Fruit fly (Drosophila melanogaster) whole organism, pupa: Measurements from ENCODE around the gene Lsp2.

Experiments
- CG10348 ChIP-seq: fragments of 200-800 bp; sonication (Bioruptor generic); IDR thresholded peaks from 2 replicates; pipeline ENCODE4 v1.3.6; 2022; ENCODE audit warnings: missing biosample characterization, missing genetic modification characterization
- CG12605 ChIP-seq: fragments of 200-800 bp; sonication (Bioruptor generic); IDR thresholded peaks from 2 replicates; pipeline ENCODE4 v1.3.6; 2022; ENCODE audit warnings: missing biosample characterization, missing genetic modification characterization
- CG13204 ChIP-seq: fragments of 200-800 bp; sonication (Bioruptor generic); optimal IDR thresholded peaks from 2 replicates; lab custom pipeline; 2018; ENCODE audit warnings: missing biosample characterization, mild to moderate bottlenecking, missing genetic modification characterization, moderate library complexity
- CG14655 ChIP-seq: fragments of 200-800 bp; sonication (Bioruptor generic); optimal IDR thresholded peaks from 3 replicates; lab custom pipeline; 2017; ENCODE audit warnings: mild to moderate bottlenecking, missing biosample characterization, missing genetic modification reagents, missing genetic modification characterization
- CG15710 ChIP-seq: fragments of 200-800 bp; sonication (Bioruptor generic); optimal IDR thresholded peaks from 2 replicates; lab custom pipeline; 2018; ENCODE audit warnings: missing biosample characterization, mild to moderate bottlenecking, missing genetic modification characterization, moderate library complexity
- CG17806 ChIP-seq: fragments of 200-800 bp; sonication (Bioruptor generic); optimal IDR thresholded peaks from 2 replicates; lab custom pipeline; 2018; ENCODE audit warnings: missing biosample characterization, mild to moderate bottlenecking, missing genetic modification characterization, moderate library complexity
- CG32121 ChIP-seq: fragments of 200-800 bp; sonication (Bioruptor generic); IDR thresholded peaks from 2 replicates; pipeline ENCODE4 v1.3.6; 2022; ENCODE audit warnings: missing biosample characterization, missing genetic modification characterization
- CG34367 ChIP-seq: fragments of 200-800 bp; sonication (Bioruptor generic); optimal IDR thresholded peaks from 2 replicates; lab custom pipeline; 2018; ENCODE audit warnings: missing biosample characterization, mild to moderate bottlenecking, missing genetic modification characterization
- CG4496 ChIP-seq: fragments of 200-800 bp; sonication (Bioruptor generic); IDR thresholded peaks from 3 replicates; pipeline ENCODE4 v1.3.6; 2022; ENCODE audit warnings: missing biosample characterization, missing genetic modification characterization
- CG8159 ChIP-seq: fragments of 200-800 bp; sonication (Bioruptor generic); optimal IDR thresholded peaks from 3 replicates; lab custom pipeline; 2018; ENCODE audit warnings: missing biosample characterization, mild to moderate bottlenecking, missing genetic modification characterization, moderate library complexity
- CG8301 ChIP-seq: fragments of 200-800 bp; sonication (Bioruptor generic); optimal IDR thresholded peaks from 2 replicates; lab custom pipeline; 2018; ENCODE audit warnings: missing biosample characterization, mild to moderate bottlenecking, missing genetic modification characterization
- CG9948 ChIP-seq: fragments of 200-800 bp; sonication (Bioruptor generic); optimal IDR thresholded peaks from 2 replicates; lab custom pipeline; 2018; ENCODE audit warnings: missing biosample characterization, mild to moderate bottlenecking, missing genetic modification characterization, moderate library complexity
- D1 ChIP-seq: fragments of 200-800 bp; sonication (Bioruptor generic); optimal IDR thresholded peaks from 2 replicates; lab custom pipeline; 2018; ENCODE audit warnings: missing biosample characterization, mild to moderate bottlenecking, missing genetic modification characterization, moderate library complexity
- EcR ChIP-seq: fragments of 200-800 bp; sonication (Bioruptor generic); optimal IDR thresholded peaks from 3 replicates; lab custom pipeline; 2019; ENCODE audit warnings: missing biosample characterization, missing genetic modification characterization, mild to moderate bottlenecking, moderate library complexity, missing genetic modification reagents
- Ets98B ChIP-seq: fragments of 200-800 bp; sonication (Bioruptor generic); IDR thresholded peaks from 2 replicates; pipeline ENCODE4 v1.3.6; 2022; ENCODE audit warnings: missing biosample characterization, missing genetic modification characterization
- Pif1A ChIP-seq: fragments of 200-800 bp; sonication (Bioruptor generic); optimal IDR thresholded peaks from 3 replicates; lab custom pipeline; 2016; ENCODE audit warnings: missing biosample characterization, missing genetic modification characterization
- Pif1B ChIP-seq: fragments of 200-800 bp; sonication (Bioruptor generic); optimal IDR thresholded peaks from 3 replicates; lab custom pipeline; 2016; ENCODE audit warnings: missing biosample characterization, missing genetic modification characterization
- Snoo ChIP-seq: fragments of 200-800 bp; sonication (Bioruptor generic); optimal IDR thresholded peaks from 3 replicates; lab custom pipeline; 2017; ENCODE audit warnings: missing biosample characterization, mild to moderate bottlenecking, missing genetic modification characterization, inconsistent platforms
- fd96Ca ChIP-seq: fragments of 200-800 bp; sonication (Bioruptor generic); IDR thresholded peaks from 3 replicates; pipeline ENCODE4 v1.3.6; 2022; ENCODE audit warnings: missing biosample characterization, missing genetic modification characterization
- gl ChIP-seq: fragments of 200-800 bp; sonication (Bioruptor generic); optimal IDR thresholded peaks from 2 replicates; lab custom pipeline; 2018; ENCODE audit warnings: missing biosample characterization, mild to moderate bottlenecking, missing genetic modification characterization
- rn ChIP-seq: fragments of 200-800 bp; sonication (Bioruptor generic); IDR thresholded peaks from 2 replicates; pipeline ENCODE4 v1.3.6; 2022; ENCODE audit warnings: missing biosample characterization, missing genetic modification characterization

Lsp2 gene

DNA sequence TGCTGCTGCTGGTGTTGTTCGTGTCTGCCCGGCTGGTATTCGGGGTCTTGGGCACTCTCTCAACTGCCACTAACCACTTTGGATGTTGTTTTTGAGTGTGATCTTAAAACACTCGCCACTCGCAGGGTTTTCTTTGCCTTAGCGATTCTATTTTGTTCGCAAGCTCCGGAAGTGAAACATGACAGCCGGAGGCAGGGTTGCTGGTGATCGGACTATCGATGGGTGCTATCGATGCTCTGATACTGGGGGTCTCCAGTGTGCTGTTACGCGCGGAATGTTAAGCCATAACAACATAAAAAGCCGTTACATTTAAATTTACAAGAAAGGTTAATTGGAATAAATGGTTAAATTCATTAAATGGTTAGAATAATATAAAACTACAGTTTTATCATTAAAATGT, 4.2 kb upstream of the Lsp2 start, which contains the start of gene yps:
Gene yps, minus strand, starts transcription at position 176 of the 400 bp plus-strand sequence.
- TF ChIP-seq CG12605 (GFP tag; lab: Robert Waterston, UW) (peak; percentile 76), CG9948 (tag; lab: Kevin White, UChicago) (peak; percentile 21), fd96Ca (peak; percentile 76), CG13204 (GFP tag; lab: Kevin White, UChicago) (peak; percentile 81), EcR (no peak), rn (no peak), CG15710 (tag; lab: Kevin White, UChicago) (peak; percentile 65), Snoo (peak; percentile 93), Pif1B (GFP tag; lab: Kevin White, UChicago) (peak; percentile 80), CG8301 (tag; lab: Kevin White, UChicago) (peak; percentile 57), CG32121 (GFP tag; lab: Robert Waterston, UW) (no peak), CG4496 (peak; percentile 94), CG8159 (tag; lab: Kevin White, UChicago) (peak; percentile 64), CG14655 (GFP tag; lab: Kevin White, UChicago) (no peak), D1 (no peak), CG17806 (tag; lab: Kevin White, UChicago) (peak; percentile 56), gl (tag; lab: Kevin White, UChicago) (peak; percentile 75), CG34367 (tag; lab: Kevin White, UChicago) (peak; percentile 79), CG10348 (GFP tag; lab: Robert Waterston, UW) (no peak), Pif1A (GFP tag; lab: Kevin White, UChicago) (peak; percentile 88), Ets98B (peak; percentile 76)
- TF ChIP-seq, all 21 proteins: peak for 15

DNA sequence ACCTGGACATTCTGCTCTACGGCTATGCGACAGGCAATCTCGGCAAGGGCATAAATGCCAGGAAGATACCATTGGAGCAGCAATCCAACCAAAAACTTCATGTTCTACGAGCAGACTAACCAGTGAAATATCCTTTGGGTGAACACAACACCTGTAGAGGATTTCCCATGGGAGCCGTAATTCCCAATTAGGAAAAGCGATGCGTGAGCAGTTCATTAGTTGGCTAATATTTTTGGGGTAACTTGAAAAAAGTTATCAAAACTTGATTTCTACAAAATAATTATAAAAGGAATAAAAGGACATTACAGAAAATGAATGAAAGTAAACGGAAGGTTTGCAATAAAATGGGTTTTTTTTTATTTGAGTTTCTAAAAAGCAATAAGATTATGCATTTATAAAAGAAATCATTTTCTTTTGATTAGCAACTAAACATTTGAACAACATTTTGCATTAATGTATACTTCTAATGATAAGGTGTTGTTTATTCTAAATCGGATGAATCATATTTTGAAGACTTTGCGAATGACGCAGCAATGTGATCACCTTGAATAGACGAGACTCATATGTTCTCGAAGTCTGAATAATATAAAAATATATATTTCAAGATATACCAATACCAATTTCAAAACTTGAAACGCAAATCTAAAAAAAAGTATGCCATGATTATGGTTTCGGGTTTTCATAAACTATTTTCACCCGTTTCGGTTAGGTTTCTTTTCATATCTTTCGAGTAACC, 1.7 kb upstream of the Lsp2 start, which contains the start of the genes Ir68b and CG34241:
Gene Ir68b, minus strand, starts transcription at position 101 of the 736 bp plus-strand sequence.
Gene CG34241, plus strand, starts transcription at position 686 of the 736 bp plus-strand sequence.
- no peak for TF ChIP-seq CG13204 (GFP tag; lab: Kevin White, UChicago)
- no peak for TF ChIP-seq CG34367 (tag; lab: Kevin White, UChicago)
- TF ChIP-seq EcR, result no peak
- TF ChIP-seq D1, result no peak
- no peak for TF ChIP-seq CG12605 (GFP tag; lab: Robert Waterston, UW)
- no peak for TF ChIP-seq CG15710 (tag; lab: Kevin White, UChicago)
- no peak for TF ChIP-seq CG8301 (tag; lab: Kevin White, UChicago)
- no peak for TF ChIP-seq gl (tag; lab: Kevin White, UChicago)
- TF ChIP-seq rn, result no peak
- no peak for TF ChIP-seq CG10348 (GFP tag; lab: Robert Waterston, UW)
- no peak for TF ChIP-seq Pif1A (GFP tag; lab: Kevin White, UChicago)
- no peak for TF ChIP-seq Ets98B
- no peak for TF ChIP-seq CG8159 (tag; lab: Kevin White, UChicago)
- no peak for TF ChIP-seq CG17806 (tag; lab: Kevin White, UChicago)
- TF ChIP-seq CG14655 (GFP tag; lab: Kevin White, UChicago), result no peak
- no peak for TF ChIP-seq CG9948 (tag; lab: Kevin White, UChicago)
- TF ChIP-seq fd96Ca, result no peak
- no peak for TF ChIP-seq Pif1B (GFP tag; lab: Kevin White, UChicago)

DNA sequence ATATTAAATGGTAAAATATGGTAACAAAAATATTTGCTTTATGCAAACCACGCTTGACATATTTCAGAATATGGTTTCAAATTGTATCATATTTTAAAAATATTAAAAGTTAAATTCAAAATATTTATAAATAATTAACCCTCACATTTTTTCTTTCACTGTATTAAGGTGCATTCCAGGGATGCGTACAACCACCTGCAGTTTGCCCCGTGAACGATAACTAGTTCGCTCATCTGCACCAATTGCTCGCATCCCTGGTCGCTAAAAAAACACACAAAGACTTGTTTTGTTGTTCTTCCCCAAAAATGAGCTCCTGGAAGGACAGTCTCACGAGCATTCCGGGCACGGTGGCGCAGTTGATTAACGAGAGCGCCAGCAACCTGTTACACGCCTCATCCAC, 2.7 kb downstream of the Lsp2 start, which contains the start of gene DEF8:
Gene DEF8, plus strand, starts transcription at position 229 of the 400 bp plus-strand sequence.
- peak; percentile 89 for TF ChIP-seq CG4496
- TF ChIP-seq EcR, result peak; percentile 19
- TF ChIP-seq Snoo, result peak; percentile 76
- TF ChIP-seq rn, result peak; percentile 68
- TF ChIP-seq D1, result peak; percentile 94
- peak; percentile 80 for TF ChIP-seq CG34367 (tag; lab: Kevin White, UChicago)
- TF ChIP-seq CG13204 (GFP tag; lab: Kevin White, UChicago), result no peak
- TF ChIP-seq CG8159 (tag; lab: Kevin White, UChicago), result peak; percentile 88
- peak; percentile 80 for TF ChIP-seq CG14655 (GFP tag; lab: Kevin White, UChicago)
- peak; percentile 83 for TF ChIP-seq CG15710 (tag; lab: Kevin White, UChicago)
- TF ChIP-seq Pif1A (GFP tag; lab: Kevin White, UChicago), result no peak
- TF ChIP-seq CG17806 (tag; lab: Kevin White, UChicago), result peak; percentile 85
- TF ChIP-seq CG8301 (tag; lab: Kevin White, UChicago), result peak; percentile 84
- no peak for TF ChIP-seq CG10348 (GFP tag; lab: Robert Waterston, UW)
- peak; percentile 87 for TF ChIP-seq CG9948 (tag; lab: Kevin White, UChicago)
- peak; percentile 37 for TF ChIP-seq gl (tag; lab: Kevin White, UChicago)
- peak; percentile 75 for TF ChIP-seq fd96Ca
- TF ChIP-seq Pif1B (GFP tag; lab: Kevin White, UChicago), result no peak
- peak; percentile 92 for TF ChIP-seq CG32121 (GFP tag; lab: Robert Waterston, UW)
- peak; percentile 92 for TF ChIP-seq CG12605 (GFP tag; lab: Robert Waterston, UW)
- peak; percentile 87 for TF ChIP-seq Ets98B

DNA sequence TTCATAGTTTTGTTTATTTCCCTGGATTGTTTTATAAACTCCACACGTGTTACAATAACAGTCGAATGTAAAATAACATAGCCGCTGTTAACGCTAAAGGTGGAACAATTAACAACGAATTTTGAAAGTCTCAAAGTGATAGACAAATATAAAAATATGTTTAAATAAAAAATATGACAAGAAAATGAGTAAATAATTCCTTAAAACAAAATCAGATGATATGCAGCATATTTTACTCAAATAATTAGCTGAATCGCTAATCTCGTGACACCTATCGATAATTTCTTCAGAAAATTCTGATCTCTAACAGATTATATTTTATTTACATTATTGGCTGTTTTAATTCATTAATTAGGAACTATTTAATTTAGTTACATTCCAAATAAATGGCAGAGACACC, 7.4 kb downstream of the Lsp2 start, which contains the start of the genes CG5645 and Atg12:
Gene CG5645, minus strand, starts transcription at position 77 of the 400 bp plus-strand sequence.
Gene Atg12, plus strand, starts transcription at position 338 of the 400 bp plus-strand sequence.
- peak; percentile 75 for TF ChIP-seq CG4496
- TF ChIP-seq Pif1A (GFP tag; lab: Kevin White, UChicago), result no peak
- TF ChIP-seq rn, result no peak; the same call in 1 of the 2 replicates
- no peak for TF ChIP-seq D1
- TF ChIP-seq CG8301 (tag; lab: Kevin White, UChicago), result no peak
- TF ChIP-seq Snoo, result no peak
- peak; percentile 44; the same call in 1 of the 2 replicates for TF ChIP-seq Ets98B
- TF ChIP-seq CG14655 (GFP tag; lab: Kevin White, UChicago), result peak; percentile 42
- peak; percentile 66 for TF ChIP-seq CG8159 (tag; lab: Kevin White, UChicago)
- peak; percentile 51 for TF ChIP-seq CG15710 (tag; lab: Kevin White, UChicago)
- TF ChIP-seq Pif1B (GFP tag; lab: Kevin White, UChicago), result no peak
- TF ChIP-seq CG32121 (GFP tag; lab: Robert Waterston, UW), result peak; percentile 48; the same call in 1 of the 2 replicates
- no peak for TF ChIP-seq CG34367 (tag; lab: Kevin White, UChicago)
- no peak for TF ChIP-seq CG10348 (GFP tag; lab: Robert Waterston, UW)
- TF ChIP-seq gl (tag; lab: Kevin White, UChicago), result no peak
- peak; percentile 8 for TF ChIP-seq CG9948 (tag; lab: Kevin White, UChicago)
- no peak for TF ChIP-seq EcR
- TF ChIP-seq CG17806 (tag; lab: Kevin White, UChicago), result peak; percentile 58
- TF ChIP-seq CG13204 (GFP tag; lab: Kevin White, UChicago), result no peak
- TF ChIP-seq fd96Ca, result no peak
- TF ChIP-seq CG12605 (GFP tag; lab: Robert Waterston, UW), result no peak
